Fruit fly (Drosophila melanogaster) whole organism, embryonic: ENCODE measurements around the gene CG6878.

ENCODE experiments used
- Aef1 ChIP-seq: fragments of 200-800 bp; sonication (Bioruptor generic); IDR thresholded peaks from 3 replicates; pipeline ENCODE4 v1.3.6; 2022; ENCODE audit warnings: missing biosample characterization, missing genetic modification characterization
- Asciz ChIP-seq: fragments of 200-800 bp; sonication (Bioruptor generic); optimal IDR thresholded peaks from 2 replicates; lab custom pipeline; 2017; ENCODE audit warnings: missing biosample characterization, mild to moderate bottlenecking, missing genetic modification characterization, missing genetic modification reagents
- Atf-2 ChIP-seq: fragments of 200-800 bp; sonication (Bioruptor generic); optimal IDR thresholded peaks from 2 replicates; lab custom pipeline; 2016; ENCODE audit warnings: missing biosample characterization, missing genetic modification characterization
- CG10209 ChIP-seq: fragments of 200-800 bp; sonication (Bioruptor generic); optimal IDR thresholded peaks from 3 replicates; lab custom pipeline; 2017; ENCODE audit warnings: missing biosample characterization, mild to moderate bottlenecking, missing genetic modification characterization, missing genetic modification reagents
- CG1024 ChIP-seq: fragments of 200-800 bp; sonication (Bioruptor generic); IDR thresholded peaks from 2 replicates; pipeline ENCODE4 v1.3.6; 2022; ENCODE audit warnings: missing biosample characterization, missing genetic modification characterization
- CG10366 ChIP-seq: fragments of 200-800 bp; sonication (Bioruptor generic); IDR thresholded peaks from 2 replicates; pipeline ENCODE4 v1.3.6; 2022; ENCODE audit warnings: missing biosample characterization, missing genetic modification characterization
- CG10979 ChIP-seq: fragments of 200-800 bp; sonication (Bioruptor generic); optimal IDR thresholded peaks from 2 replicates; lab custom pipeline; 2018; ENCODE audit warnings: missing biosample characterization, mild to moderate bottlenecking, missing genetic modification characterization, moderate library complexity
- CG11398 ChIP-seq: fragments of 200-800 bp; sonication (Bioruptor generic); optimal IDR thresholded peaks from 2 replicates; lab custom pipeline; 2016; ENCODE audit warnings: missing biosample characterization, missing genetic modification characterization
- CG11456 ChIP-seq: fragments of 200-800 bp; sonication (Bioruptor generic); IDR thresholded peaks from 3 replicates; pipeline ENCODE4 v1.3.6; 2022; ENCODE audit warnings: missing biosample characterization, missing genetic modification characterization
- CG12236 ChIP-seq: fragments of 200-800 bp; sonication (Bioruptor generic); optimal IDR thresholded peaks from 2 replicates; lab custom pipeline; 2016; ENCODE audit warnings: missing biosample characterization, missing genetic modification characterization
- CG1233 ChIP-seq: fragments of 200-800 bp; sonication (Bioruptor generic); optimal IDR thresholded peaks from 4 replicates; lab custom pipeline; 2018; ENCODE audit warnings: missing biosample characterization, mild to moderate bottlenecking, missing genetic modification characterization
- CG12769 ChIP-seq: fragments of 200-800 bp; sonication (Bioruptor generic); optimal IDR thresholded peaks from 2 replicates; lab custom pipeline; 2019; ENCODE audit warnings: missing biosample characterization, mild to moderate bottlenecking, missing genetic modification characterization, moderate library complexity
- CG15011 ChIP-seq: fragments of 200-800 bp; sonication (Bioruptor generic); optimal IDR thresholded peaks from 3 replicates; lab custom pipeline; 2018; ENCODE audit warnings: missing biosample characterization, mild to moderate bottlenecking, missing genetic modification characterization
- CG1529 ChIP-seq: fragments of 200-800 bp; sonication (Bioruptor generic); optimal IDR thresholded peaks from 3 replicates; lab custom pipeline; 2018; ENCODE audit warnings: missing biosample characterization, missing genetic modification characterization
- CG15696 ChIP-seq: fragments of 200-800 bp; sonication (Bioruptor generic); optimal IDR thresholded peaks from 2 replicates; lab custom pipeline; 2019; ENCODE audit warnings: missing biosample characterization, mild to moderate bottlenecking, missing genetic modification characterization, moderate library complexity
- CG18011 ChIP-seq: fragments of 200-800 bp; sonication (Bioruptor generic); optimal IDR thresholded peaks from 2 replicates; lab custom pipeline; 2017; ENCODE audit warnings: missing biosample characterization, missing genetic modification characterization, mild to moderate bottlenecking, moderate library complexity, missing genotype
- CG30431 ChIP-seq: fragments of 200-800 bp; sonication (Bioruptor generic); optimal IDR thresholded peaks from 2 replicates; lab custom pipeline; 2017; ENCODE audit warnings: missing biosample characterization, missing genetic modification characterization
- CG3838 ChIP-seq: fragments of 200-800 bp; sonication (Bioruptor generic); optimal IDR thresholded peaks from 3 replicates; lab custom pipeline; 2016; ENCODE audit warnings: missing biosample characterization, missing genetic modification characterization
- CG3847 ChIP-seq: fragments of 200-800 bp; sonication (Bioruptor generic); IDR thresholded peaks from 2 replicates; pipeline ENCODE4 v1.3.6; 2022; ENCODE audit warnings: missing biosample characterization, missing genetic modification characterization
- CG4404 ChIP-seq: fragments of 200-800 bp; sonication (Bioruptor generic); IDR thresholded peaks from 2 replicates; pipeline ENCODE4 v1.3.6; 2022; ENCODE audit warnings: missing biosample characterization, missing genetic modification characterization
- CG6654 ChIP-seq: fragments of 200-800 bp; sonication (Bioruptor generic); optimal IDR thresholded peaks from 2 replicates; lab custom pipeline; 2017; ENCODE audit warnings: missing biosample characterization, mild to moderate bottlenecking, missing genetic modification characterization
- CG7987 ChIP-seq: fragments of 200-800 bp; sonication (Bioruptor generic); optimal IDR thresholded peaks from 2 replicates; lab custom pipeline; 2018; ENCODE audit warnings: missing biosample characterization, mild to moderate bottlenecking, missing genetic modification characterization, moderate library complexity
- CG8765 ChIP-seq: fragments of 200-800 bp; sonication (Bioruptor generic); IDR thresholded peaks from 2 replicates; pipeline ENCODE4 v1.3.6; 2022; ENCODE audit warnings: missing biosample characterization, missing genetic modification characterization
- CTCF ChIP-seq: fragments of 200-800 bp; sonication (Bioruptor generic); optimal IDR thresholded peaks from 2 replicates; lab custom pipeline; 2017; ENCODE audit warnings: missing biosample characterization, mild to moderate bottlenecking, missing genetic modification characterization, moderate library complexity
- D19B ChIP-seq: fragments of 200-800 bp; sonication (Bioruptor generic); optimal IDR thresholded peaks from 2 replicates; lab custom pipeline; 2017; ENCODE audit warnings: missing biosample characterization, mild to moderate bottlenecking, missing genetic modification characterization
- Dref ChIP-seq: fragments of 200-800 bp; sonication (Bioruptor generic); IDR thresholded peaks from 2 replicates; pipeline ENCODE4 v1.3.6; 2022; ENCODE audit warnings: missing biosample characterization, missing genetic modification characterization
- E2f2 ChIP-seq: fragments of 200-800 bp; sonication (Bioruptor generic); IDR thresholded peaks from 2 replicates; pipeline ENCODE4 v1.3.6; 2022; ENCODE audit warnings: missing biosample characterization, missing genetic modification characterization
- Fer1 ChIP-seq: fragments of 200-800 bp; sonication (Bioruptor generic); optimal IDR thresholded peaks from 2 replicates; lab custom pipeline; 2017; ENCODE audit warnings: missing biosample characterization, mild to moderate bottlenecking, missing genetic modification characterization
- GATAe ChIP-seq: fragments of 200-800 bp; sonication (Bioruptor generic); conservative IDR thresholded peaks from 2 replicates; pipeline ENCODE4 v1.3.6; 2022; ENCODE audit warnings: missing biosample characterization, missing genetic modification characterization
- H2.0 ChIP-seq: fragments of 200-800 bp; sonication (Bioruptor generic); IDR thresholded peaks from 2 replicates; pipeline ENCODE4 v1.3.6; 2022; ENCODE audit warnings: missing biosample characterization, missing genetic modification characterization
- Hr3 ChIP-seq: fragments of 200-800 bp; sonication (Bioruptor generic); optimal IDR thresholded peaks from 3 replicates; lab custom pipeline; 2016; ENCODE audit warnings: missing biosample characterization, missing genetic modification characterization
- Lpt ChIP-seq: fragments of >200 bp; optimal IDR thresholded peaks from 2 replicates; lab custom pipeline; 2018; ENCODE audit warnings: missing biosample characterization, missing genetic modification characterization
- NC2β ChIP-seq: fragments of 200-800 bp; sonication (Bioruptor generic); optimal IDR thresholded peaks from 2 replicates; lab custom pipeline; 2016; ENCODE audit warnings: missing biosample characterization, missing genetic modification characterization
- Sin3A ChIP-seq: fragments of >200 bp; optimal IDR thresholded peaks from 2 replicates; lab custom pipeline; 2018
- TFAM ChIP-seq: fragments of 200-800 bp; sonication (Bioruptor generic); optimal IDR thresholded peaks from 2 replicates; lab custom pipeline; 2017; ENCODE audit warnings: missing biosample characterization, missing genetic modification characterization, inconsistent platforms
- chn ChIP-seq: fragments of 200-800 bp; sonication (Bioruptor generic); optimal IDR thresholded peaks from 2 replicates; lab custom pipeline; 2016; ENCODE audit warnings: missing biosample characterization, missing genetic modification characterization
- emc ChIP-seq: fragments of 200-800 bp; sonication (Bioruptor generic); optimal IDR thresholded peaks from 2 replicates; lab custom pipeline; 2016; ENCODE audit warnings: missing biosample characterization, missing genetic modification characterization
- ems ChIP-seq: fragments of 200-800 bp; sonication (Bioruptor generic); optimal IDR thresholded peaks from 3 replicates; lab custom pipeline; 2016; ENCODE audit warnings: missing biosample characterization, missing genetic modification characterization
- en ChIP-seq: fragments of 200-800 bp; sonication (Bioruptor generic); optimal IDR thresholded peaks from 2 replicates; lab custom pipeline; 2016; ENCODE audit warnings: missing biosample characterization, missing genetic modification characterization
- exex ChIP-seq: fragments of 200-800 bp; sonication (Bioruptor generic); optimal IDR thresholded peaks from 4 replicates; lab custom pipeline; 2018; ENCODE audit warnings: missing biosample characterization, mild to moderate bottlenecking, missing genetic modification characterization, moderate library complexity
- fru ChIP-seq: fragments of >200 bp; optimal IDR thresholded peaks from 2 replicates; lab custom pipeline; 2017
- gcm2 ChIP-seq: fragments of 200-800 bp; sonication (Bioruptor generic); optimal IDR thresholded peaks from 2 replicates; lab custom pipeline; 2016; ENCODE audit warnings: missing biosample characterization, missing genetic modification characterization
- gt ChIP-seq: fragments of 200-800 bp; sonication (Bioruptor generic); IDR thresholded peaks from 2 replicates; pipeline ENCODE4 v1.3.6; 2022; ENCODE audit warnings: missing biosample characterization, missing genetic modification characterization
- lab ChIP-seq: fragments of 200-800 bp; sonication (Bioruptor generic); optimal IDR thresholded peaks from 3 replicates; lab custom pipeline; 2017; ENCODE audit warnings: missing biosample characterization, missing genetic modification characterization, mild to moderate bottlenecking, moderate library complexity, missing genetic modification reagents
- lilli ChIP-seq: fragments of 200-800 bp; sonication (Bioruptor generic); optimal IDR thresholded peaks from 3 replicates; lab custom pipeline; 2016; ENCODE audit warnings: missing biosample characterization, missing genetic modification characterization
- maf-S ChIP-seq: fragments of 200-800 bp; sonication (Bioruptor generic); optimal IDR thresholded peaks from 2 replicates; lab custom pipeline; 2016; ENCODE audit warnings: missing biosample characterization, missing genetic modification characterization
- phol ChIP-seq: fragments of 200-800 bp; sonication (Bioruptor generic); optimal IDR thresholded peaks from 3 replicates; lab custom pipeline; 2018; ENCODE audit warnings: missing biosample characterization, mild to moderate bottlenecking, missing genetic modification characterization, moderate library complexity
- pita ChIP-seq: fragments of 200-800 bp; sonication (Bioruptor generic); optimal IDR thresholded peaks from 2 replicates; lab custom pipeline; 2017; ENCODE audit warnings: missing biosample characterization, mild to moderate bottlenecking, missing genetic modification characterization
- slbo ChIP-seq: fragments of 200-800 bp; sonication (Bioruptor generic); IDR thresholded peaks from 2 replicates; pipeline ENCODE4 v1.3.6; 2022; ENCODE audit warnings: missing biosample characterization, missing genetic modification characterization
- tll ChIP-seq, 2 experiments: fragments of 200-800 bp in 1 of 2; fragments of >200 bp in 1 of 2; sonication (Bioruptor generic) in 1 of 2; optimal IDR thresholded peaks; 2 replicates each; lab custom pipeline; 2017 to 2019; ENCODE audit warnings: missing biosample characterization in 2 of 2, missing genetic modification characterization in 2 of 2, mild to moderate bottlenecking in 1 of 2, moderate library complexity in 1 of 2

CG6878 gene

DNA sequence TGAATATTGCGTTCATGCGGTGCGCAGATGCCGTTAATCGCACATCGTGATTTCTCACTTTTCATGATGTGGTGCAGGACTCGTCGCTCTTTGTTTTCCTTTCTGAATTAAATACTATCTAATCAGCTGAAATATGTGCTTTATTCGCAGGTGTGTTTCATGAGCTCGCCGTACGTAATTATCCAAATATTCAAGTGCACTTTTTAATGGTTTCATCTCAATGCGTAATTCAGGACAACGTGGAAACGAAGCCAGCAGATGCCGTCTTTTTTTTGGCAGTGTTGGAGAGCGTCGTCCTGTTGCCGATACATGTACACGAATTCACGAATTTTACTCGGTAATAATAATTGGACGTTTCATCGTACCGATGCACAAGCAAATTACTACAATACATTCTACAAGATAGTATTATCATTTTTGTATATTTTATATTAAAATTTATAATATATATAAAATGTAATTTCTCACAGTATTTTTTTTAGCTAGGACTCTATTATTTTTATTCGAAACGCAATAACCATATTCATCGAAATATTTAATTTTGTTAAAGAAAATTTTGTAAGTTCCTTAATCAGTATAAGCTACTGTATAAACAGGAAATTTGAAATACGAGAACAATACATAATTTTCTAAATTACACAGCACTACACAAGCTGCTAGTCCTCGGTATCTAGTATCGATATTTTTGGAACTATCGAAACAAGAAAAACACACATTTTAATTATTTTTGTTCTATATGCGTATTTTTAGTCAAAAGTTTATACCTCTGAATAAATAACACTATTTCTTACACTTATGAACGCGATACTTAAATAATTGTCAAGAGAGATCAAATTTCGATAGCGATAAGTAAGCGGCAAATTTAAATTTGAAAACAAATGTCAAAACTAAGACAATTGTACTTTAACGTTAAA lies 24.7 kb upstream of the CG6878 start, which contains the start of gene CG12316 (continued):
- TF ChIP-seq Hr3 (GFP tag; lab: Kevin White, UChicago) (peak; percentile 85), CG1529 (GFP tag; lab: Kevin White, UChicago) (peak; percentile 86), CG10979 (tag; lab: Kevin White, UChicago) (peak; percentile 95), emc (GFP tag; lab: Kevin White, UChicago) (peak; percentile 68), CG15696 (tag; lab: Kevin White, UChicago) (peak; percentile 95), CG3847 (GFP tag; lab: Robert Waterston, UW) (peak; percentile 85), chn (GFP tag; lab: Kevin White, UChicago) (peak; percentile 91), CG15011 (GFP tag; lab: Kevin White, UChicago) (peak; percentile 87), Asciz (GFP tag; lab: Kevin White, UChicago) (peak; percentile 80), Aef1 (GFP tag; lab: Robert Waterston, UW) (peak; percentile 47; the same call in 1 of the 3 replicates), tll (GFP tag; optimal IDR thresholded peaks at IDR 0.05; lab: Kevin White, UChicago) (peak in 1 of 2 experiments; percentile 4), CG12236 (GFP tag; lab: Kevin White, UChicago) (peak; percentile 72), lilli (peak; percentile 93), pita (GFP tag; lab: Kevin White, UChicago) (no peak), CG11456 (peak; percentile 73; the same call in 2 of the 3 replicates), fru (lab: Kevin White, UChicago) (no peak), Fer1 (GFP tag; lab: Kevin White, UChicago) (peak; percentile 96), exex (tag; lab: Kevin White, UChicago) (peak; percentile 74), CG10366 (GFP tag; lab: Robert Waterston, UW) (peak; percentile 72), D19B (GFP tag; lab: Kevin White, UChicago) (peak; percentile 74), CG6654 (GFP tag; lab: Kevin White, UChicago) (peak; percentile 74), CG12769 (tag; lab: Kevin White, UChicago) (peak; percentile 91), CG3838 (GFP tag; lab: Kevin White, UChicago) (peak; percentile 61), lab (GFP tag; lab: Kevin White, UChicago) (peak; percentile 95), CG10209 (GFP tag; lab: Kevin White, UChicago) (peak; percentile 90), CG1024 (GFP tag; lab: Robert Waterston, UW) (peak; percentile 82), Sin3A (peak; percentile 40), phol (tag; lab: Kevin White, UChicago) (peak; percentile 91), Lpt (GFP tag; lab: Kevin White, UChicago) (no peak), slbo (peak; percentile 71), CG11398 (peak; percentile 91), gt (GFP tag; lab: Robert Waterston, UW) (no peak), TFAM (GFP tag; lab: Kevin White, UChicago) (peak; percentile 65), maf-S (peak; percentile 89), CG1233 (GFP tag; lab: Kevin White, UChicago) (peak; percentile 91), CTCF (GFP tag; lab: Kevin White, UChicago) (no peak), CG8765 (GFP tag; lab: Robert Waterston, UW) (peak; percentile 35), Atf-2 (peak; percentile 89), ems (GFP tag; lab: Kevin White, UChicago) (peak; percentile 95), en (GFP tag; lab: Kevin White, UChicago) (peak; percentile 85), Dref (GFP tag; lab: Robert Waterston, UW) (peak; percentile 71), NC2β (GFP tag; lab: Kevin White, UChicago) (peak; percentile 83), CG7987 (GFP tag; lab: Kevin White, UChicago) (peak; percentile 85), E2f2 (peak; percentile 85), H2.0 (GFP tag; lab: Robert Waterston, UW) (peak; percentile 77), GATAe (no peak; the same call in 1 of the 2 replicates), CG18011 (GFP tag; lab: Kevin White, UChicago) (peak; percentile 81), CG30431 (GFP tag; lab: Kevin White, UChicago) (peak; percentile 85), CG4404 (GFP tag; lab: Robert Waterston, UW) (peak; percentile 83), gcm2 (GFP tag; lab: Kevin White, UChicago) (peak; percentile 70)
